Worm (Caenorhabditis elegans) whole organism, young adult: Measurements from ENCODE around the gene tig-3.
A peak's percentile ranks its signal among the peaks of the same experiment; 100 is the strongest.

Experiments used
- D2030.7 ChIP-seq: fragments of 200-800 bp; sonication (Bioruptor generic); IDR thresholded peaks from 2 replicates; pipeline ENCODE4 v1.3.6; 2022; ENCODE audit warnings: missing genetic modification reagents, missing genetic modification characterization, missing compliant biosample characterization
- F23B12.7 ChIP-seq: sonication (generic microtip); optimal IDR thresholded peaks from 2 replicates; lab custom pipeline; 2017; ENCODE audit warnings: missing genetic modification characterization, mild to moderate bottlenecking, missing compliant biosample characterization, antibody characterized with exemption, moderate library complexity; ENCODE audit not compliant: insufficient read depth
- F33H1.4 ChIP-seq: fragments of 200-800 bp; sonication (Bioruptor generic); IDR thresholded peaks from 2 replicates; pipeline ENCODE4 v1.3.6; 2022; ENCODE audit warnings: missing genetic modification reagents, missing genetic modification characterization, missing compliant biosample characterization
- F49E8.2 ChIP-seq: sonication (generic microtip); optimal IDR thresholded peaks from 3 replicates; lab custom pipeline; 2017; ENCODE audit warnings: missing genetic modification characterization, mild to moderate bottlenecking, missing compliant biosample characterization, antibody characterized with exemption, moderate library complexity; ENCODE audit not compliant: insufficient read depth
- F55B11.4 ChIP-seq: sonication (generic microtip); optimal IDR thresholded peaks from 2 replicates; lab custom pipeline; 2016; ENCODE audit warnings: missing compliant biosample characterization, missing genetic modification characterization, borderline replicate concordance; ENCODE audit not compliant: insufficient read depth
- T07F8.4 ChIP-seq: sonication (generic microtip); optimal IDR thresholded peaks from 2 replicates; lab custom pipeline; 2016; ENCODE audit warnings: mild to moderate bottlenecking, missing genetic modification characterization, moderate library complexity, missing compliant biosample characterization
- Y56A3A.18 ChIP-seq: fragments of 200-800 bp; sonication (Bioruptor generic); IDR thresholded peaks from 2 replicates; pipeline ENCODE4 v1.3.6; 2022; ENCODE audit warnings: missing genetic modification reagents, missing genetic modification characterization, missing compliant biosample characterization
- Y67H2A.10 ChIP-seq: fragments of 200-800 bp; sonication (Bioruptor generic); conservative IDR thresholded peaks from 2 replicates; pipeline ENCODE4 v1.3.6; 2022; ENCODE audit warnings: missing genetic modification reagents, missing genetic modification characterization, missing compliant biosample characterization
- Y95B8A.8 ChIP-seq: fragments of 200-800 bp; sonication (Bioruptor generic); IDR thresholded peaks from 2 replicates; pipeline ENCODE4 v1.3.6; 2022; ENCODE audit warnings: missing genetic modification reagents, missing genetic modification characterization, missing compliant biosample characterization
- ZK185.1 ChIP-seq: sonication (generic microtip); optimal IDR thresholded peaks from 2 replicates; lab custom pipeline; 2016; ENCODE audit warnings: mild to moderate bottlenecking, missing genetic modification characterization, missing compliant biosample characterization; ENCODE audit not compliant: poor library complexity, severe bottlenecking
- aptf-2 ChIP-seq: fragments of 200-800 bp; sonication (Bioruptor generic); conservative IDR thresholded peaks from 2 replicates; pipeline ENCODE4 v1.3.6; 2022; ENCODE audit warnings: missing genetic modification reagents, missing genetic modification characterization, missing compliant biosample characterization
- attf-3 ChIP-seq: fragments of 200-800 bp; sonication (Bioruptor generic); conservative IDR thresholded peaks from 2 replicates; pipeline ENCODE4 v1.3.6; 2022; ENCODE audit warnings: missing genetic modification reagents, missing genetic modification characterization, missing compliant biosample characterization
- attf-5 ChIP-seq: fragments of 200-800 bp; sonication (Bioruptor generic); optimal IDR thresholded peaks from 2 replicates; lab custom pipeline; 2018; ENCODE audit warnings: mild to moderate bottlenecking, missing genetic modification characterization, missing compliant biosample characterization
- ccch-3 ChIP-seq: fragments of 200-800 bp; sonication (Bioruptor generic); optimal IDR thresholded peaks from 2 replicates; lab custom pipeline; 2018; ENCODE audit warnings: mild to moderate bottlenecking, missing genetic modification characterization, missing compliant biosample characterization
- cebp-1 ChIP-seq, 2 experiments: fragments of 200-800 bp in 1 of 2; sonication (Bioruptor generic) in 1 of 2; sonication (generic microtip) in 1 of 2; IDR thresholded peaks in 1 of 2; optimal IDR thresholded peaks in 1 of 2; 2 replicates each; pipeline versions ENCODE4 v1.3.6 to Lab custom; 2017 to 2022; ENCODE audit warnings: missing compliant biosample characterization in 2 of 2, missing genetic modification characterization in 2 of 2, mild to moderate bottlenecking in 1 of 2, missing genetic modification reagents in 1 of 2, moderate library complexity in 1 of 2
- ceh-79 ChIP-seq: sonication (generic microtip); optimal IDR thresholded peaks from 2 replicates; lab custom pipeline; 2017; ENCODE audit warnings: mild to moderate bottlenecking, missing genetic modification characterization, missing compliant biosample characterization
- ceh-91 ChIP-seq: fragments of 200-800 bp; sonication (Bioruptor generic); IDR thresholded peaks from 2 replicates; pipeline ENCODE4 v1.3.6; 2022; ENCODE audit warnings: missing genetic modification reagents, missing genetic modification characterization, missing compliant biosample characterization
- dox-1 ChIP-seq: fragments of 200-800 bp; sonication (Bioruptor generic); IDR thresholded peaks from 2 replicates; pipeline ENCODE4 v1.3.6; 2022; ENCODE audit warnings: missing genetic modification reagents, missing genetic modification characterization, missing compliant biosample characterization
- dpl-1 ChIP-seq: fragments of 150-350 bp; optimal IDR thresholded peaks from 2 replicates; lab custom pipeline; 2014; ENCODE audit warnings: missing biosample characterization, missing genetic modification reagents, missing genetic modification characterization
- efl-1 ChIP-seq: fragments of 150-350 bp; optimal IDR thresholded peaks from 2 replicates; lab custom pipeline; 2014; ENCODE audit warnings: missing biosample characterization, missing genetic modification reagents, missing genetic modification characterization
- ekl-4 ChIP-seq: fragments of 200-800 bp; sonication (Bioruptor generic); IDR thresholded peaks from 2 replicates; pipeline ENCODE4 v1.3.6; 2022; ENCODE audit warnings: missing genetic modification reagents, missing genetic modification characterization, missing compliant biosample characterization
- gei-17 ChIP-seq: fragments of 200-800 bp; sonication (Bioruptor generic); optimal IDR thresholded peaks from 2 replicates; lab custom pipeline; 2018; ENCODE audit warnings: mild to moderate bottlenecking, missing genetic modification characterization, missing compliant biosample characterization
- hlh-12 ChIP-seq: sonication (generic microtip); optimal IDR thresholded peaks from 2 replicates; lab custom pipeline; 2016; ENCODE audit warnings: missing genetic modification characterization, missing compliant biosample characterization
- hmg-1.2 ChIP-seq: fragments of 200-800 bp; sonication (Bioruptor generic); IDR thresholded peaks from 2 replicates; pipeline ENCODE4 v1.3.6; 2022; ENCODE audit warnings: missing genetic modification reagents, missing genetic modification characterization, missing compliant biosample characterization
- hrde-1 ChIP-seq: sonication (generic microtip); optimal IDR thresholded peaks from 2 replicates; lab custom pipeline; 2016; ENCODE audit warnings: missing genetic modification characterization, mild to moderate bottlenecking, missing compliant biosample characterization, moderate library complexity, missing genotype, missing genetic modification reagents, borderline replicate concordance
- let-526 ChIP-seq: fragments of 200-800 bp; sonication (Bioruptor generic); IDR thresholded peaks from 2 replicates; pipeline ENCODE4 v1.3.6; 2022; ENCODE audit warnings: missing genetic modification reagents, missing genetic modification characterization, missing compliant biosample characterization
- lin-35 ChIP-seq, 3 experiments: fragments of 150-350 bp in 2 of 3; sonication (generic microtip) in 1 of 3; optimal IDR thresholded peaks; 2 replicates each; lab custom pipeline; 2014 to 2018; ENCODE audit warnings: missing biosample characterization in 3 of 3, missing genetic modification characterization in 3 of 3, missing genetic modification reagents in 3 of 3
- lin-40 ChIP-seq: sonication (generic microtip); optimal IDR thresholded peaks from 2 replicates; lab custom pipeline; 2016; ENCODE audit warnings: missing genetic modification characterization, mild to moderate bottlenecking, missing compliant biosample characterization, missing genotype, missing genetic modification reagents
- lin-54 ChIP-seq: fragments of 200-800 bp; sonication (Bioruptor generic); optimal IDR thresholded peaks from 2 replicates; lab custom pipeline; 2018; ENCODE audit warnings: mild to moderate bottlenecking, missing genetic modification characterization, missing compliant biosample characterization
- lsl-1 ChIP-seq: fragments of 200-800 bp; sonication (Bioruptor generic); optimal IDR thresholded peaks from 2 replicates; lab custom pipeline; 2018; ENCODE audit warnings: mild to moderate bottlenecking, missing genetic modification characterization, moderate library complexity, missing compliant biosample characterization
- madf-6 ChIP-seq: fragments of 200-800 bp; sonication (Bioruptor generic); IDR thresholded peaks from 2 replicates; pipeline ENCODE4 v1.3.6; 2022; ENCODE audit warnings: missing genetic modification reagents, missing genetic modification characterization, missing compliant biosample characterization
- nfya-1 ChIP-seq: sonication (generic microtip); optimal IDR thresholded peaks from 2 replicates; lab custom pipeline; 2017; ENCODE audit warnings: antibody characterized with exemption, missing compliant biosample characterization, missing genetic modification characterization, borderline replicate concordance; ENCODE audit not compliant: insufficient read depth
- nhr-120 ChIP-seq: fragments of 200-800 bp; sonication (Bioruptor generic); IDR thresholded peaks from 2 replicates; pipeline ENCODE4 v1.3.6; 2022; ENCODE audit warnings: missing genetic modification characterization, missing compliant biosample characterization
- nhr-80 ChIP-seq: sonication (generic microtip); optimal IDR thresholded peaks from 2 replicates; lab custom pipeline; 2016; ENCODE audit warnings: missing genetic modification characterization, missing compliant biosample characterization
- pbrm-1 ChIP-seq: fragments of 200-800 bp; sonication (Bioruptor generic); IDR thresholded peaks from 2 replicates; pipeline ENCODE4 v1.3.6; 2022; ENCODE audit warnings: missing genetic modification reagents, missing genetic modification characterization, missing compliant biosample characterization
- rec-8 ChIP-seq, 2 experiments: sonication (generic microtip); optimal IDR thresholded peaks; 2 replicates each; lab custom pipeline; 2016; ENCODE audit warnings: mild to moderate bottlenecking in 2 of 2, missing genetic modification characterization in 2 of 2, missing genetic modification reagents in 2 of 2, missing genotype in 2 of 2, missing biosample characterization in 1 of 2, missing compliant biosample characterization in 1 of 2, moderate library complexity in 1 of 2
- snpc-4 ChIP-seq, 5 experiments: fragments of 150-350 bp in 1 of 5; sonication (generic microtip) in 4 of 5; optimal IDR thresholded peaks; 2 replicates each; lab custom pipeline; 2014 to 2018; ENCODE audit warnings: missing genetic modification characterization in 5 of 5, missing biosample characterization in 3 of 5, antibody characterized with exemption in 2 of 5, mild to moderate bottlenecking in 2 of 5, missing compliant biosample characterization in 2 of 5, missing genotype in 2 of 5, moderate library complexity in 2 of 5, missing genetic modification reagents in 1 of 5
- tbp1 ChIP-seq: fragments of 200-800 bp; sonication (Bioruptor generic); optimal IDR thresholded peaks from 2 replicates; lab custom pipeline; 2018; ENCODE audit warnings: mild to moderate bottlenecking, missing genetic modification characterization, missing compliant biosample characterization
- tlf-1 ChIP-seq: fragments of 200-800 bp; sonication (Bioruptor generic); optimal IDR thresholded peaks from 2 replicates; lab custom pipeline; 2018; ENCODE audit warnings: mild to moderate bottlenecking, missing genetic modification characterization, missing compliant biosample characterization
- ztf-22 ChIP-seq: fragments of 200-800 bp; sonication (Bioruptor generic); optimal IDR thresholded peaks from 2 replicates; lab custom pipeline; 2018; ENCODE audit warnings: mild to moderate bottlenecking, missing genetic modification characterization, moderate library complexity, missing compliant biosample characterization
- ztf-25 ChIP-seq: fragments of 200-800 bp; sonication (Bioruptor generic); IDR thresholded peaks from 2 replicates; pipeline ENCODE4 v1.3.6; 2022; ENCODE audit warnings: missing genetic modification reagents, missing genetic modification characterization, missing compliant biosample characterization

tig-3 gene

ce11 chrII:15208151-15208550 is 43.4 kb downstream of the tig-3 start:
- TF ChIP-seq attf-3: no peak
- no peak for TF ChIP-seq ceh-91 (GFP tag; lab: Robert Waterston, UW)
- peak; percentile 65 for TF ChIP-seq efl-1
- TF ChIP-seq T07F8.4 (tag; lab: Kevin White, UChicago): no peak
- no peak for TF ChIP-seq Y67H2A.10 (GFP tag; lab: Robert Waterston, UW)
- peak; percentile 20 for TF ChIP-seq dpl-1 (GFP tag; lab: Kevin White, UChicago)
- TF ChIP-seq lin-35 (GFP tag; optimal IDR thresholded peaks at IDR 0.05; lab: Kevin White, UChicago): peak in 1 of 3 experiments; percentile 46
- no peak for TF ChIP-seq cebp-1 (GFP tag; IDR thresholded peaks at IDR 0.05; lab: Robert Waterston, UW)
- TF ChIP-seq cebp-1 (tag; optimal IDR thresholded peaks at IDR 0.05; lab: Kevin White, UChicago): peak; percentile 0
- no peak for TF ChIP-seq F55B11.4 (tag; lab: Kevin White, UChicago)
- TF ChIP-seq lin-54: peak; percentile 79
- no peak for TF ChIP-seq Y95B8A.8 (GFP tag; lab: Robert Waterston, UW)
- TF ChIP-seq hrde-1 (tag; lab: Kevin White, UChicago): no peak
- TF ChIP-seq D2030.7 (GFP tag; lab: Robert Waterston, UW): peak; percentile 52; the same call in 1 of the 2 replicates
- TF ChIP-seq gei-17 (GFP tag; lab: Kevin White, UChicago): no peak
- TF ChIP-seq nfya-1: no peak
- no peak for TF ChIP-seq lin-40
- TF ChIP-seq hlh-12: no peak
- TF ChIP-seq ztf-22 (GFP tag; lab: Kevin White, UChicago): no peak
- TF ChIP-seq tlf-1 (GFP tag; lab: Kevin White, UChicago): no peak
- TF ChIP-seq Y56A3A.18 (GFP tag; lab: Robert Waterston, UW): no peak
- TF ChIP-seq nhr-120 (GFP tag; lab: Robert Waterston, UW): no peak
- no peak for TF ChIP-seq attf-5
- TF ChIP-seq hmg-1.2 (GFP tag; lab: Robert Waterston, UW): 0 out of 2 replicates have a peak, but pooled peaks have one; percentile 16
- no peak for TF ChIP-seq snpc-4 (GFP tag; optimal IDR thresholded peaks at IDR 0.05; lab: Kevin White, UChicago)
- TF ChIP-seq snpc-4 (tag; optimal IDR thresholded peaks at IDR 0.05; lab: Kevin White, UChicago): no peak
- TF ChIP-seq F49E8.2: no peak
- TF ChIP-seq let-526 (GFP tag; lab: Robert Waterston, UW): no peak
- TF ChIP-seq aptf-2 (GFP tag; lab: Robert Waterston, UW): no peak
- TF ChIP-seq F33H1.4 (GFP tag; lab: Robert Waterston, UW): 0 out of 2 replicates have a peak, but pooled peaks have one; percentile 28
- peak; percentile 74 for TF ChIP-seq lsl-1 (GFP tag; lab: Kevin White, UChicago)
- TF ChIP-seq madf-6 (GFP tag; lab: Robert Waterston, UW): peak; percentile 40; the same call in 1 of the 2 replicates
- no peak for TF ChIP-seq ccch-3
- TF ChIP-seq ceh-79 (tag; lab: Kevin White, UChicago): no peak
- no peak for TF ChIP-seq rec-8 (tag; optimal IDR thresholded peaks at IDR 0.05; lab: Kevin White, UChicago)
- TF ChIP-seq F23B12.7 (tag; lab: Kevin White, UChicago): peak; percentile 19
- no peak for TF ChIP-seq ZK185.1
- TF ChIP-seq dox-1 (GFP tag; lab: Robert Waterston, UW): no peak

- TF ChIP-seq nhr-80 (tag; lab: Kevin White, UChicago): peak; percentile 65
- no peak for TF ChIP-seq ekl-4 (GFP tag; lab: Robert Waterston, UW)
- TF ChIP-seq tbp1 (GFP tag; lab: Kevin White, UChicago): no peak
- TF ChIP-seq pbrm-1: no peak
- 0 out of 2 replicates have a peak, but pooled peaks have one; percentile 5 for TF ChIP-seq ztf-25 (GFP tag; lab: Robert Waterston, UW)
- TF ChIP-seq dpl-1 (GFP tag; lab: Kevin White, UChicago): no peak
These were observed 44.0 kb downstream of the tig-3 start for ce11 chrII:15207562-15207961.
